Worm (Caenorhabditis elegans) whole organism, L2 larva: ENCODE measurements around the gene clec-183.

Source experiments
- F13H6.1 ChIP-seq: sonication (generic microtip); optimal IDR thresholded peaks from 2 replicates; lab custom pipeline; 2016; ENCODE audit warnings: missing genetic modification characterization, missing compliant biosample characterization
- egl-27 ChIP-seq: sonication (generic microtip); optimal IDR thresholded peaks from 3 replicates; lab custom pipeline; 2017; ENCODE audit warnings: missing biosample characterization, missing genetic modification reagents, missing genetic modification characterization
- lin-39 ChIP-seq: fragments of 150-350 bp; optimal IDR thresholded peaks from 2 replicates; lab custom pipeline; 2014; ENCODE audit warnings: missing biosample characterization, missing genetic modification reagents, missing genetic modification characterization
- nhr-237 ChIP-seq: fragments of 150-350 bp; optimal IDR thresholded peaks from 2 replicates; lab custom pipeline; 2014; ENCODE audit warnings: missing biosample characterization, missing genetic modification characterization
- nhr-77 ChIP-seq: fragments of 150-350 bp; optimal IDR thresholded peaks from 2 replicates; lab custom pipeline; 2014; ENCODE audit warnings: missing biosample characterization, missing genetic modification characterization
- unc-62 ChIP-seq: fragments of 150-350 bp; optimal IDR thresholded peaks from 2 replicates; lab custom pipeline; 2014; ENCODE audit warnings: missing biosample characterization, missing genetic modification reagents, missing genetic modification characterization

ce11 chrIV:9322489-9322888 lies 5.3 kb upstream of the clec-183 start:
- no peak for TF ChIP-seq nhr-77 (tag; lab: Kevin White, UChicago)
- no peak for TF ChIP-seq lin-39
- TF ChIP-seq F13H6.1 (tag; lab: Kevin White, UChicago), result no peak
- no peak for TF ChIP-seq unc-62 (GFP tag; lab: Kevin White, UChicago)
- TF ChIP-seq egl-27 (tag; lab: Kevin White, UChicago), result no peak
- no peak for TF ChIP-seq nhr-237 (tag; lab: Kevin White, UChicago)
